Worm (Caenorhabditis elegans) whole organism, L3 larva: Measurements from ENCODE around the gene mcat-1.

Experiments
- R02D3.7 ChIP-seq: fragments of 150-350 bp; optimal IDR thresholded peaks from 2 replicates; lab custom pipeline; 2014; ENCODE audit warnings: missing biosample characterization, missing genetic modification characterization
- aly-2 ChIP-seq: fragments of 150-350 bp; optimal IDR thresholded peaks from 2 replicates; lab custom pipeline; 2014; ENCODE audit warnings: missing biosample characterization, missing genetic modification characterization
- ama-1 ChIP-seq: fragments of 150-350 bp; optimal IDR thresholded peaks from 2 replicates; lab custom pipeline; 2018
- ceh-28 ChIP-seq: fragments of 150-350 bp; optimal IDR thresholded peaks from 2 replicates; lab custom pipeline; 2014; ENCODE audit warnings: missing biosample characterization, missing genetic modification reagents, missing genetic modification characterization
- ceh-82 ChIP-seq: fragments of 150-350 bp; optimal IDR thresholded peaks from 2 replicates; lab custom pipeline; 2014; ENCODE audit warnings: missing biosample characterization, missing genetic modification characterization
- ceh-9 ChIP-seq: sonication (generic microtip); optimal IDR thresholded peaks from 2 replicates; lab custom pipeline; 2018; ENCODE audit warnings: missing biosample characterization, missing genetic modification characterization
- daf-12 ChIP-seq: fragments of 150-350 bp; optimal IDR thresholded peaks from 2 replicates; lab custom pipeline; 2014; ENCODE audit warnings: missing biosample characterization, missing genetic modification reagents, missing genetic modification characterization
- egl-27 ChIP-seq: sonication (generic microtip); optimal IDR thresholded peaks from 4 replicates; lab custom pipeline; 2017; ENCODE audit warnings: missing biosample characterization, missing genetic modification reagents, missing genetic modification characterization
- egl-5 ChIP-seq: fragments of 150-350 bp; optimal IDR thresholded peaks from 2 replicates; lab custom pipeline; 2017; ENCODE audit warnings: missing biosample characterization, missing genetic modification reagents, missing genetic modification characterization, inconsistent platforms
- elt-1 ChIP-seq: fragments of 150-350 bp; optimal IDR thresholded peaks from 2 replicates; lab custom pipeline; 2014; ENCODE audit warnings: missing biosample characterization, missing genetic modification characterization
- elt-2 ChIP-seq: sonication (generic microtip); optimal IDR thresholded peaks from 2 replicates; lab custom pipeline; 2016; ENCODE audit warnings: missing genetic modification reagents, mild to moderate bottlenecking, missing genetic modification characterization, missing compliant biosample characterization
- elt-3 ChIP-seq, 3 experiments: fragments of 150-350 bp in 1 of 3; sonication (generic microtip) in 2 of 3; optimal IDR thresholded peaks; 2 replicates in 2 of 3; 4 replicates in 1 of 3; lab custom pipeline; 2014 to 2017; ENCODE audit warnings: missing biosample characterization in 3 of 3, missing genetic modification characterization in 3 of 3
- fkh-10 ChIP-seq: sonication (generic microtip); optimal IDR thresholded peaks from 2 replicates; lab custom pipeline; 2017; ENCODE audit warnings: missing biosample characterization, missing genetic modification reagents, missing genetic modification characterization
- hmg-11 ChIP-seq: sonication (generic microtip); optimal IDR thresholded peaks from 2 replicates; lab custom pipeline; 2016; ENCODE audit warnings: missing genetic modification characterization, missing compliant biosample characterization
- jun-1 ChIP-seq: fragments of 150-350 bp; optimal IDR thresholded peaks from 2 replicates; lab custom pipeline; 2014; ENCODE audit warnings: missing biosample characterization, missing genetic modification reagents, missing genetic modification characterization
- lin-15B ChIP-seq: fragments of 150-350 bp; optimal IDR thresholded peaks from 2 replicates; lab custom pipeline; 2014; ENCODE audit warnings: missing biosample characterization, missing genetic modification characterization
- mdl-1 ChIP-seq: fragments of 150-350 bp; optimal IDR thresholded peaks from 2 replicates; lab custom pipeline; 2014; ENCODE audit warnings: missing biosample characterization, missing genetic modification characterization
- mml-1 ChIP-seq: fragments of 150-350 bp; sonication (generic microtip); optimal IDR thresholded peaks from 3 replicates; lab custom pipeline; 2014; ENCODE audit warnings: missing biosample characterization, missing genetic modification characterization
- nfya-1 ChIP-seq: sonication (generic microtip); optimal IDR thresholded peaks from 2 replicates; lab custom pipeline; 2017; ENCODE audit warnings: missing genetic modification characterization, mild to moderate bottlenecking, missing compliant biosample characterization, antibody characterized with exemption, moderate library complexity; ENCODE audit not compliant: insufficient read depth
- nhr-11 ChIP-seq: fragments of 150-350 bp; optimal IDR thresholded peaks from 2 replicates; lab custom pipeline; 2014; ENCODE audit warnings: missing biosample characterization, missing genetic modification characterization
- nhr-12 ChIP-seq: fragments of 150-350 bp; optimal IDR thresholded peaks from 2 replicates; lab custom pipeline; 2014; ENCODE audit warnings: missing biosample characterization, missing genetic modification characterization
- nhr-23 ChIP-seq: fragments of 150-350 bp; optimal IDR thresholded peaks from 2 replicates; lab custom pipeline; 2014; ENCODE audit warnings: missing biosample characterization, missing genetic modification reagents, missing genetic modification characterization
- nhr-237 ChIP-seq: fragments of 150-350 bp; optimal IDR thresholded peaks from 2 replicates; lab custom pipeline; 2014; ENCODE audit warnings: missing biosample characterization, missing genetic modification characterization
- nhr-25 ChIP-seq: sonication (generic microtip); optimal IDR thresholded peaks from 2 replicates; lab custom pipeline; 2017; ENCODE audit warnings: missing biosample characterization, missing genetic modification characterization
- nhr-28 ChIP-seq: fragments of 150-350 bp; optimal IDR thresholded peaks from 2 replicates; lab custom pipeline; 2014; ENCODE audit warnings: missing biosample characterization, missing genetic modification characterization
- nhr-67 ChIP-seq: fragments of 150-350 bp; optimal IDR thresholded peaks from 2 replicates; lab custom pipeline; 2014; ENCODE audit warnings: missing biosample characterization, missing genetic modification characterization
- nhr-76 ChIP-seq: fragments of 150-350 bp; sonication (generic microtip); optimal IDR thresholded peaks from 5 replicates; lab custom pipeline; 2014; ENCODE audit warnings: missing biosample characterization, missing genetic modification characterization
- nhr-77 ChIP-seq: fragments of 150-350 bp; optimal IDR thresholded peaks from 2 replicates; lab custom pipeline; 2014; ENCODE audit warnings: missing biosample characterization, missing genetic modification characterization
- pha-4 ChIP-seq: fragments of 150-350 bp; optimal IDR thresholded peaks from 2 replicates; lab custom pipeline; 2014; ENCODE audit warnings: missing biosample characterization, missing genetic modification reagents, missing genetic modification characterization
- sea-2 ChIP-seq: fragments of 150-350 bp; sonication (generic microtip); optimal IDR thresholded peaks from 4 replicates; lab custom pipeline; 2014; ENCODE audit warnings: missing biosample characterization, missing genetic modification reagents, missing genetic modification characterization
- skn-1 ChIP-seq: fragments of 150-350 bp; optimal IDR thresholded peaks from 2 replicates; lab custom pipeline; 2014; ENCODE audit warnings: missing biosample characterization, missing genetic modification characterization
- snpc-4 ChIP-seq: fragments of 150-350 bp; optimal IDR thresholded peaks from 2 replicates; lab custom pipeline; 2014; ENCODE audit warnings: missing biosample characterization, missing genetic modification characterization
- tbx-2 ChIP-seq: sonication (generic microtip); optimal IDR thresholded peaks from 2 replicates; lab custom pipeline; 2016; ENCODE audit warnings: mild to moderate bottlenecking, missing genetic modification characterization, missing compliant biosample characterization
- unc-39 ChIP-seq: sonication (generic microtip); optimal IDR thresholded peaks from 4 replicates; lab custom pipeline; 2017; ENCODE audit warnings: missing biosample characterization, missing genetic modification characterization
- ztf-11 ChIP-seq: fragments of 150-350 bp; optimal IDR thresholded peaks from 2 replicates; lab custom pipeline; 2014; ENCODE audit warnings: missing biosample characterization, missing genetic modification characterization
- ztf-4 ChIP-seq: fragments of 150-350 bp; optimal IDR thresholded peaks from 2 replicates; lab custom pipeline; 2014; ENCODE audit warnings: missing biosample characterization, missing genetic modification characterization

The mcat-1 gene

ce11 chrII:61013-61412 lies 30.3 kb downstream of the mcat-1 start, which contains the start of gene C23H3.2:
Gene C23H3.2 (plus strand): TSS chrII:61313.
- TF ChIP-seq aly-2 (tag; lab: Kevin White, UChicago) (no peak), skn-1 (tag; lab: Kevin White, UChicago) (no peak), R02D3.7 (no peak), daf-12 (tag; lab: Kevin White, UChicago) (no peak), fkh-10 (GFP tag; lab: Kevin White, UChicago) (no peak), nhr-23 (tag; lab: Kevin White, UChicago) (no peak), egl-5 (no peak), lin-15B (no peak), nhr-28 (no peak), elt-3 (tag; optimal IDR thresholded peaks at IDR 0.05; lab: Kevin White, UChicago) (no peak), unc-39 (tag; lab: Kevin White, UChicago) (no peak), nhr-77 (tag; lab: Kevin White, UChicago) (no peak), elt-1 (no peak), sea-2 (GFP tag; lab: Kevin White, UChicago) (no peak), egl-27 (tag; lab: Kevin White, UChicago) (no peak), jun-1 (tag; lab: Kevin White, UChicago) (no peak), pha-4 (no peak), nhr-237 (tag; lab: Kevin White, UChicago) (no peak), ceh-9 (no peak), elt-2 (tag; lab: Kevin White, UChicago) (no peak)

- no peak for TF ChIP-seq hmg-11 (tag; lab: Kevin White, UChicago)
- TF ChIP-seq elt-3 (tag; optimal IDR thresholded peaks at IDR 0.05; lab: Kevin White, UChicago): no peak
- no peak for TF ChIP-seq nhr-237 (tag; lab: Kevin White, UChicago)
- TF ChIP-seq nhr-77 (tag; lab: Kevin White, UChicago): no peak
- no peak for TF ChIP-seq elt-2 (tag; lab: Kevin White, UChicago)
- TF ChIP-seq ztf-4 (tag; lab: Kevin White, UChicago): no peak
- TF ChIP-seq ceh-82 (tag; lab: Kevin White, UChicago): no peak
- peak; percentile 78 for TF ChIP-seq nhr-25 (tag; lab: Kevin White, UChicago)
- TF ChIP-seq nhr-23 (tag; lab: Kevin White, UChicago): peak; percentile 57
Observed at ce11 chrII:60049-60448, 31.3 kb downstream of the mcat-1 start.

- TF ChIP-seq nhr-67: no peak
- no peak for TF ChIP-seq jun-1 (tag; lab: Kevin White, UChicago)
- no peak for TF ChIP-seq ceh-28 (tag; lab: Kevin White, UChicago)
- no peak for TF ChIP-seq tbx-2 (tag; lab: Kevin White, UChicago)
- no peak for TF ChIP-seq nhr-11 (tag; lab: Kevin White, UChicago)
- no peak for TF ChIP-seq nfya-1 (tag; lab: Kevin White, UChicago)
- no peak for TF ChIP-seq nhr-12 (tag; lab: Kevin White, UChicago)
- TF ChIP-seq ztf-11 (tag; lab: Kevin White, UChicago): no peak
- TF ChIP-seq nhr-23 (tag; lab: Kevin White, UChicago): no peak
- TF ChIP-seq mml-1: no peak
- no peak for TF ChIP-seq R02D3.7
- TF ChIP-seq elt-1: no peak
- no peak for TF ChIP-seq skn-1 (tag; lab: Kevin White, UChicago)
- TF ChIP-seq ceh-9: no peak
- TF ChIP-seq mdl-1 (tag; lab: Kevin White, UChicago): no peak
- TF ChIP-seq egl-5: no peak
- TF ChIP-seq elt-2 (tag; lab: Kevin White, UChicago): no peak
- no peak for TF ChIP-seq snpc-4
- TF ChIP-seq elt-3 (tag; optimal IDR thresholded peaks at IDR 0.05; lab: Kevin White, UChicago): no peak
Observed at ce11 chrII:57873-58272, 33.4 kb downstream of the mcat-1 start.

- TF ChIP-seq nhr-28: no peak
- no peak for TF ChIP-seq nhr-76
- TF ChIP-seq nhr-12 (tag; lab: Kevin White, UChicago): no peak
- no peak for TF ChIP-seq ztf-11 (tag; lab: Kevin White, UChicago)
- TF ChIP-seq fkh-10 (GFP tag; lab: Kevin White, UChicago): no peak
- TF ChIP-seq, all 47 proteins: peak for 0
Observed at ce11 chrII:57370-57769, 33.9 kb downstream of the mcat-1 start, which contains the start of gene ascc-1. Gene ascc-1 (plus strand): TSS chrII:57670.

- no peak for TF ChIP-seq ama-1 (lab: Kevin White, UChicago)
Observed at ce11 chrII:55204-55603, 36.1 kb downstream of the mcat-1 start, which contains the start of gene tre-5. Gene tre-5 (minus strand): TSS chrII:55304.
